Fruit fly (Drosophila melanogaster) whole organism, pupa: ENCODE measurements around the gene CG5171.

Experiments used
- CG12605 ChIP-seq: fragments of 200-800 bp; sonication (Bioruptor generic); IDR thresholded peaks from 2 replicates; pipeline ENCODE4 v1.3.6; 2022; ENCODE audit warnings: missing biosample characterization, missing genetic modification characterization
- CG17806 ChIP-seq: fragments of 200-800 bp; sonication (Bioruptor generic); optimal IDR thresholded peaks from 2 replicates; lab custom pipeline; 2018; ENCODE audit warnings: missing biosample characterization, mild to moderate bottlenecking, missing genetic modification characterization, moderate library complexity
- CG32121 ChIP-seq: fragments of 200-800 bp; sonication (Bioruptor generic); IDR thresholded peaks from 2 replicates; pipeline ENCODE4 v1.3.6; 2022; ENCODE audit warnings: missing biosample characterization, missing genetic modification characterization
- CG4496 ChIP-seq: fragments of 200-800 bp; sonication (Bioruptor generic); IDR thresholded peaks from 3 replicates; pipeline ENCODE4 v1.3.6; 2022; ENCODE audit warnings: missing biosample characterization, missing genetic modification characterization
- CG8159 ChIP-seq: fragments of 200-800 bp; sonication (Bioruptor generic); optimal IDR thresholded peaks from 3 replicates; lab custom pipeline; 2018; ENCODE audit warnings: missing biosample characterization, mild to moderate bottlenecking, missing genetic modification characterization, moderate library complexity
- D1 ChIP-seq: fragments of 200-800 bp; sonication (Bioruptor generic); optimal IDR thresholded peaks from 2 replicates; lab custom pipeline; 2018; ENCODE audit warnings: missing biosample characterization, mild to moderate bottlenecking, missing genetic modification characterization, moderate library complexity
- fd96Ca ChIP-seq: fragments of 200-800 bp; sonication (Bioruptor generic); IDR thresholded peaks from 3 replicates; pipeline ENCODE4 v1.3.6; 2022; ENCODE audit warnings: missing biosample characterization, missing genetic modification characterization
- rn ChIP-seq: fragments of 200-800 bp; sonication (Bioruptor generic); IDR thresholded peaks from 2 replicates; pipeline ENCODE4 v1.3.6; 2022; ENCODE audit warnings: missing biosample characterization, missing genetic modification characterization

DNA sequence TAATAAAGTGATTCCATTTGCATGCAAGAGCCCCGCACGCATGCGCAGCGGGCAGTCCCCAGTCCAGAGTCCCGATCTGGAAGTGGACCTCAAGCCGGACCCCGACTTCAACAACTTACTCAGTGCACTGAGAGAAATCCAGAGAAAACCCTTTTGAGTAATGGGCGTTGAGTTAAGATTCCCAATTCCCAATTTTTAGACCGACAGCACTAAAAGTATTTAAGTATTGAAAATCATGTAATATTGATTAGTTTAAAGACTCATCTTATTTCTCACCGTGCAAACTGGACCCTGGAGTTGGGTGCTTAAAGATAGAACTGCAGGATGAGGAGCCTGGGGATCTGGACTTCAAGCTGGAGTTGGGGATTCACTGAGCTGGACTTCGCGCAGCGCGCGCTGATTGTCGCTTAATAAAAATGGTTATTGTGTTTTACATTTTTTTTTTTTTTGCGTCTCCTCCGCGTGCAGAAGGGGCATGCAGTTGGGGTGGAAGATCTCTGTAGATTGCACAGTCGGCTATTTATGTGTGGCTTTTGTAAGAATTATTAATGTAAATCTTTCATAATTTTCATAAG lies 43.0 kb upstream of the CG5171 start:
- TF ChIP-seq D1 (peak; percentile 67), CG4496 (GFP tag; lab: Robert Waterston, UW) (peak; percentile 87; the same call in 2 of the 3 replicates), rn (peak; percentile 71), CG8159 (peak; percentile 96), fd96Ca (peak; percentile 90), CG17806 (tag; lab: Kevin White, UChicago) (peak; percentile 96), CG12605 (peak; percentile 85), CG32121 (no peak)
